Worm (Caenorhabditis elegans) whole organism, midembryonic: ENCODE data around the gene T06E6.1.

ENCODE experiments used
- T22C8.4 ChIP-seq: fragments of 200-800 bp; sonication (Bioruptor generic); IDR thresholded peaks from 2 replicates; pipeline ENCODE4 v1.3.6; 2022; ENCODE audit warnings: missing genetic modification characterization, missing compliant biosample characterization
- cog-1 ChIP-seq: sonication (generic microtip); optimal IDR thresholded peaks from 2 replicates; lab custom pipeline; 2016; ENCODE audit warnings: missing genetic modification characterization, missing compliant biosample characterization
- flt-1 ChIP-seq: fragments of 200-800 bp; sonication (Bioruptor generic); IDR thresholded peaks from 2 replicates; pipeline ENCODE4 v1.3.6; 2022; ENCODE audit warnings: missing genetic modification characterization, missing compliant biosample characterization
- klf-2 ChIP-seq: fragments of 200-800 bp; sonication (Bioruptor generic); conservative IDR thresholded peaks from 2 replicates; pipeline ENCODE4 v1.3.6; 2022; ENCODE audit warnings: missing genetic modification reagents, missing genetic modification characterization, missing compliant biosample characterization
- med-1 ChIP-seq: sonication (generic microtip); optimal IDR thresholded peaks from 2 replicates; lab custom pipeline; 2017; ENCODE audit warnings: missing genetic modification characterization, mild to moderate bottlenecking, missing compliant biosample characterization, antibody characterized with exemption, missing genetic modification reagents; ENCODE audit not compliant: insufficient read depth
- ref-1 ChIP-seq: fragments of 200-800 bp; sonication (Bioruptor generic); conservative IDR thresholded peaks from 2 replicates; pipeline ENCODE4 v1.3.6; 2022; ENCODE audit warnings: missing genetic modification reagents, missing genetic modification characterization, missing compliant biosample characterization
- tab-1 ChIP-seq: fragments of 200-800 bp; sonication (Bioruptor generic); IDR thresholded peaks from 2 replicates; pipeline ENCODE4 v1.3.6; 2022; ENCODE audit warnings: missing genetic modification characterization, missing compliant biosample characterization
- ztf-23 ChIP-seq: fragments of 200-800 bp; sonication (Bioruptor generic); IDR thresholded peaks from 2 replicates; pipeline ENCODE4 v1.3.6; 2022; ENCODE audit warnings: missing genetic modification reagents, missing genetic modification characterization, missing compliant biosample characterization
- ztf-29 ChIP-seq: fragments of 200-800 bp; sonication (Bioruptor generic); IDR thresholded peaks from 2 replicates; pipeline ENCODE4 v1.3.6; 2022; ENCODE audit warnings: missing genetic modification reagents, missing genetic modification characterization, missing compliant biosample characterization

DNA sequence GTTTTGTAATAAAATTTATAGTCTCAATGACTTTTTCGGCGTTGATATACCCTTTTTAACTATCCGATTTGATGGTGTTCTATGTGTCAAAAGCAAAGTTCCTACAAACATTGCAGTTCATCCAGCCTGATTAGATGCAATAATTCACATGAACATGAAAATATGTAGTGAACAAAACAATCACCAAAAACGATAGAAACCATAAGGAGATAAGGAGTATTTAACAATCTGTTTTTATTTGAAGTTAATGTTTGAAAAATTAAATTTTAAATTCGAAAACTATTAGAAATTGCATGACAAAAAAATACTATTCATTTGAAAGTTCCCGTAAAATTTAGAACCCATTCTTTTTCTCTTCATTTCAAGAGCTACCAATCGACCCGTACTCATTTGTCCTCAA lies 32.2 kb upstream of the T06E6.1 start, which contains the start of gene fbxa-209:
- no peak for TF ChIP-seq ztf-29 (GFP tag; lab: Robert Waterston, UW)
- no peak for TF ChIP-seq flt-1 (GFP tag; lab: Robert Waterston, UW)
- TF ChIP-seq med-1 (GFP tag; lab: Kevin White, UChicago), result no peak
- no peak for TF ChIP-seq cog-1 (tag; lab: Kevin White, UChicago)
- no peak for TF ChIP-seq tab-1 (GFP tag; lab: Robert Waterston, UW)
- TF ChIP-seq ztf-23 (GFP tag; lab: Robert Waterston, UW), result no peak
- no peak for TF ChIP-seq klf-2
- TF ChIP-seq T22C8.4 (GFP tag; lab: Robert Waterston, UW), result no peak
- TF ChIP-seq ref-1 (GFP tag; lab: Robert Waterston, UW), result no peak
